Fruit fly (Drosophila melanogaster): ENCODE data around the gene FarO.

FarO gene

DNA sequence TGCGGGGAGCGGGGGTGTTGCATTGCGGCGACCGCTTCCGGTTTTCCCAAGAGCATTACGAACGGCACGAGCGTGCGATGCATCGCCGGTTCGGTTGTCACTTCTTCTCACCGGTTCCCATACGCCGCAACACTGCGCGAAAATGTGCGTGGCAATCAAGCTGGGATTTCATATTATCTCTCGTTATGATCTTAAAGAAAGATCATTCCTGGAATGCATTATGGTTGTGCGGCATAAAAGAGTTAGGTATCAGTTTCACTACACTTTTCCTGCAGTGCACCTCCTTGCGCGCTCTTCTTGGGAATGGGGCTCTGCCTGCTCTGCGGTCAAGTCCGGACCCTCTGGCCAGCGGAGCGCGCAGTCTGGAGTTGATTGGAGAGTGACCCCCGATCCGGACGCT lies 37.5 kb downstream of the FarO start (continued):
- TF ChIP-seq Dref (GFP tag; IDR thresholded peaks at IDR 0.05) (no peak), CG18764 (GFP tag; optimal IDR thresholded peaks at IDR 0.05) (no peak), CG3838 (GFP tag; optimal IDR thresholded peaks at IDR 0.05) (no peak), E2f2 (GFP tag; IDR thresholded peaks at IDR 0.05) (peak; percentile 33; the same call in 1 of the 2 replicates), CG4854 (GFP tag; optimal IDR thresholded peaks at IDR 0.05) (no peak), pb (GFP tag; optimal IDR thresholded peaks at IDR 0.05) (no peak), ranshi (GFP tag; IDR thresholded peaks at IDR 0.05) (peak; percentile 61; the same call in 1 of the 2 replicates), CG30431 (GFP tag; optimal IDR thresholded peaks at IDR 0.05) (no peak), ken (GFP tag; IDR thresholded peaks at IDR 0.05) (peak; percentile 80), CG6254 (GFP tag; optimal IDR thresholded peaks at IDR 0.05) (peak; percentile 35), dati (GFP tag; IDR thresholded peaks at IDR 0.05) (peak; percentile 62; the same call in 1 of the 2 replicates), E2f1 (GFP tag; IDR thresholded peaks at IDR 0.05) (peak; percentile 46; the same call in 1 of the 2 replicates), Fer1 (GFP tag; optimal IDR thresholded peaks at IDR 0.05) (no peak), peb (GFP tag; IDR thresholded peaks at IDR 0.05) (0 out of 2 replicates have a peak, but pooled peaks have one; percentile 10), Ptx1 (GFP tag; IDR thresholded peaks at IDR 0.05) (0 out of 2 replicates have a peak, but pooled peaks have one; percentile 14), tgo (GFP tag; IDR thresholded peaks at IDR 0.05) (0 out of 3 replicates have a peak, but pooled peaks have one; percentile 26), bcd (GFP tag; optimal IDR thresholded peaks at IDR 0.05) (peak; percentile 53), dysf (GFP tag; IDR thresholded peaks at IDR 0.05) (peak; percentile 45; the same call in 2 of the 3 replicates), CG1024 (GFP tag; IDR thresholded peaks at IDR 0.05) (peak; percentile 47; the same call in 1 of the 2 replicates), CG8089 (GFP tag; optimal IDR thresholded peaks at IDR 0.05) (peak; percentile 38), sqz (GFP tag; optimal IDR thresholded peaks at IDR 0.05) (no peak), danr (GFP tag; IDR thresholded peaks at IDR 0.05) (0 out of 2 replicates have a peak, but pooled peaks have one; percentile 10), stc (GFP tag; IDR thresholded peaks at IDR 0.05) (peak; percentile 43; the same call in 1 of the 2 replicates), CG32532 (GFP tag; IDR thresholded peaks at IDR 0.05) (0 out of 2 replicates have a peak, but pooled peaks have one; percentile 5), fd102C (GFP tag; optimal IDR thresholded peaks at IDR 0.05) (no peak), CG15514 (GFP tag; optimal IDR thresholded peaks at IDR 0.05) (no peak), CG7839 (tag; optimal IDR thresholded peaks at IDR 0.05) (peak; percentile 8), HLH3B (GFP tag; IDR thresholded peaks at IDR 0.05) (peak; percentile 83), Drgx (GFP tag; IDR thresholded peaks at IDR 0.05) (peak; percentile 81), Optix (GFP tag; IDR thresholded peaks at IDR 0.05) (peak; percentile 65; the same call in 2 of the 3 replicates), CG17829 (tag; optimal IDR thresholded peaks at IDR 0.05) (no peak), lilli (GFP tag; optimal IDR thresholded peaks at IDR 0.05) (peak; percentile 5), CG14050 (GFP tag; IDR thresholded peaks at IDR 0.05) (peak; percentile 50; the same call in 2 of the 3 replicates), CG12071 (GFP tag; optimal IDR thresholded peaks at IDR 0.05) (peak; percentile 32), CG1832 (GFP tag; optimal IDR thresholded peaks at IDR 0.05) (no peak), btn (GFP tag; optimal IDR thresholded peaks at IDR 0.05) (peak; percentile 46), Mes4 (GFP tag; optimal IDR thresholded peaks at IDR 0.05) (peak; percentile 43), Hmx (GFP tag; optimal IDR thresholded peaks at IDR 0.05) (no peak), Dad (GFP tag; optimal IDR thresholded peaks at IDR 0.05) (no peak), amos (GFP tag; IDR thresholded peaks at IDR 0.05; ENCODE audit: partially characterized antibody) (no peak), CG5245 (GFP tag; optimal IDR thresholded peaks at IDR 0.05) (peak; percentile 14), Nf-YA (GFP tag; IDR thresholded peaks at IDR 0.05) (peak; percentile 47; the same call in 1 of the 2 replicates), lola (GFP tag; optimal IDR thresholded peaks at IDR 0.05) (no peak), fd96Cb (tag; optimal IDR thresholded peaks at IDR 0.05) (peak; percentile 51), CG14441 (GFP tag; IDR thresholded peaks at IDR 0.05) (0 out of 2 replicates have a peak, but pooled peaks have one; percentile 14), al (GFP tag; IDR thresholded peaks at IDR 0.05) (no peak), zfh1 (GFP tag; IDR thresholded peaks at IDR 0.05) (peak; percentile 56; the same call in 2 of the 3 replicates), CG9609 (GFP tag; optimal IDR thresholded peaks at IDR 0.05) (no peak), CG1603 (tag; optimal IDR thresholded peaks at IDR 0.05) (peak; percentile 80), CG17385 (GFP tag; optimal IDR thresholded peaks at IDR 0.05) (peak; percentile 24), CG17359 (tag; optimal IDR thresholded peaks at IDR 0.05) (peak; percentile 71)
